Worm (Caenorhabditis elegans) whole organism, L3 larva: ENCODE data around the gene D1014.4.

ENCODE experiments used
- aly-2 ChIP-seq: fragments of 150-350 bp; optimal IDR thresholded peaks from 2 replicates; lab custom pipeline; 2014; ENCODE audit warnings: missing biosample characterization, missing genetic modification characterization
- mdl-1 ChIP-seq: fragments of 150-350 bp; optimal IDR thresholded peaks from 2 replicates; lab custom pipeline; 2014; ENCODE audit warnings: missing biosample characterization, missing genetic modification characterization
- nhr-11 ChIP-seq: fragments of 150-350 bp; optimal IDR thresholded peaks from 2 replicates; lab custom pipeline; 2014; ENCODE audit warnings: missing biosample characterization, missing genetic modification characterization

- TF ChIP-seq mdl-1 (tag; lab: Kevin White, UChicago), result no peak
- no peak for TF ChIP-seq aly-2 (tag; lab: Kevin White, UChicago)
- no peak for TF ChIP-seq nhr-11 (tag; lab: Kevin White, UChicago)
Observed at ce11 chrV:8131628-8132027, 1.4 kb upstream of the D1014.4 start.
